Worm (Caenorhabditis elegans): ENCODE results near the gene fbxb-41.

DNA sequence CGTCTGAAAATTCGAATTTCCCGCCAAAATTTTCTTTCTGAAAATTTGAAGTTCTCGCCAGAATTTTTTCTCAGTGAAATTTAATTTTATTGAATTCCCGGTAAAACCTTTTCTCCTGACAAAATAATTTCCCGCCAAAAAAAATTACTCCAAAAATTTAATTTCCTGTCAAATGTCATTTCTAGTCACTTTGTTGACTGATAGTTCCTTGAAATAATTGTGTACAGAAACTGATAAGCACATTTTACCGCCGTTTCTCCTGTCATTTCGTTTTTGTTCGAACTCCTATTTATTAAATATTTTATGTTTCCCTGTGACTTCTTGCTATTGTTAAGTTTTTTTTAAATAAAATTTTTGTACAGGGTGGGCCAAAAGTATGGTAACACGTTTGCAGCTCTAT is 21.8 kb upstream of the fbxb-41 start:
- TF ChIP-seq Y95B8A.8 (GFP tag; IDR thresholded peaks at IDR 0.05): no peak
- no peak for TF ChIP-seq ama-1 (optimal IDR thresholded peaks at IDR 0.05)
- TF ChIP-seq ama-1 (GFP tag; optimal IDR thresholded peaks at IDR 0.05): no peak
- TF ChIP-seq unc-130 (GFP tag; optimal IDR thresholded peaks at IDR 0.05): no peak

Measured in whole organism, young adult.